Worm (Caenorhabditis elegans) whole organism, early embryonic: ENCODE data around the gene C54D10.5.

Source experiments
- B0310.2 ChIP-seq: sonication (generic microtip); optimal IDR thresholded peaks from 2 replicates; lab custom pipeline; 2016; ENCODE audit warnings: mild to moderate bottlenecking, missing genetic modification characterization, missing compliant biosample characterization
- F13C5.2 ChIP-seq: sonication (generic microtip); optimal IDR thresholded peaks from 2 replicates; lab custom pipeline; 2017; ENCODE audit warnings: mild to moderate bottlenecking, missing genetic modification characterization, inconsistent platforms, missing compliant biosample characterization
- aly-1 ChIP-seq: sonication (generic microtip); optimal IDR thresholded peaks from 2 replicates; lab custom pipeline; 2016; ENCODE audit warnings: missing genetic modification characterization, missing compliant biosample characterization
- ama-1 ChIP-seq: fragments of 150-350 bp; optimal IDR thresholded peaks from 2 replicates; lab custom pipeline; 2014
- ceh-13 ChIP-seq: fragments of 200-800 bp; sonication (Bioruptor generic); optimal IDR thresholded peaks from 2 replicates; lab custom pipeline; 2018; ENCODE audit warnings: mild to moderate bottlenecking, missing genetic modification characterization, missing compliant biosample characterization
- ceh-36 ChIP-seq: sonication (generic microtip); optimal IDR thresholded peaks from 2 replicates; lab custom pipeline; 2016; ENCODE audit warnings: missing genetic modification characterization, inconsistent platforms, missing compliant biosample characterization
- ets-7 ChIP-seq: sonication (generic microtip); optimal IDR thresholded peaks from 2 replicates; lab custom pipeline; 2016; ENCODE audit warnings: missing genotype, missing genetic modification characterization, missing compliant biosample characterization
- flt-1 ChIP-seq: fragments of 200-800 bp; sonication (Bioruptor generic); IDR thresholded peaks from 2 replicates; pipeline ENCODE4 v1.3.6; 2022; ENCODE audit warnings: missing genetic modification characterization, missing compliant biosample characterization
- hmbx-1 ChIP-seq: sonication (generic microtip); optimal IDR thresholded peaks from 2 replicates; lab custom pipeline; 2016; ENCODE audit warnings: mild to moderate bottlenecking, missing genetic modification characterization, missing compliant biosample characterization
- hmg-4 ChIP-seq: fragments of 200-800 bp; sonication (Bioruptor generic); optimal IDR thresholded peaks from 2 replicates; lab custom pipeline; 2018; ENCODE audit warnings: mild to moderate bottlenecking, missing genetic modification characterization, missing compliant biosample characterization
- hnd-1 ChIP-seq: sonication (generic microtip); optimal IDR thresholded peaks from 2 replicates; lab custom pipeline; 2016; ENCODE audit warnings: missing genetic modification characterization, missing compliant biosample characterization
- pes-1 ChIP-seq: fragments of 200-800 bp; sonication (Bioruptor generic); IDR thresholded peaks from 2 replicates; pipeline ENCODE4 v1.3.6; 2022; ENCODE audit warnings: missing genetic modification reagents, missing genetic modification characterization, missing compliant biosample characterization
- scrt-1 ChIP-seq: fragments of 200-800 bp; sonication (Bioruptor generic); IDR thresholded peaks from 2 replicates; pipeline ENCODE4 v1.3.6; 2022; ENCODE audit warnings: missing genetic modification characterization, missing compliant biosample characterization
- sea-1 ChIP-seq: fragments of 200-800 bp; sonication (Bioruptor generic); conservative IDR thresholded peaks from 2 replicates; pipeline ENCODE4 v1.3.6; 2022; ENCODE audit warnings: missing genetic modification characterization, missing compliant biosample characterization
- tbx-11 ChIP-seq: fragments of 200-800 bp; sonication (Bioruptor generic); IDR thresholded peaks from 2 replicates; pipeline ENCODE4 v1.3.6; 2022; ENCODE audit warnings: missing genetic modification characterization, missing compliant biosample characterization
- tbx-37 ChIP-seq: fragments of 200-800 bp; sonication (Bioruptor generic); conservative IDR thresholded peaks from 2 replicates; pipeline ENCODE4 v1.3.6; 2022; ENCODE audit warnings: missing genetic modification reagents, missing genetic modification characterization, missing compliant biosample characterization
- tra-4 ChIP-seq: sonication (generic microtip); optimal IDR thresholded peaks from 2 replicates; lab custom pipeline; 2017; ENCODE audit warnings: missing genetic modification characterization, missing compliant biosample characterization

C54D10.5 gene

DNA sequence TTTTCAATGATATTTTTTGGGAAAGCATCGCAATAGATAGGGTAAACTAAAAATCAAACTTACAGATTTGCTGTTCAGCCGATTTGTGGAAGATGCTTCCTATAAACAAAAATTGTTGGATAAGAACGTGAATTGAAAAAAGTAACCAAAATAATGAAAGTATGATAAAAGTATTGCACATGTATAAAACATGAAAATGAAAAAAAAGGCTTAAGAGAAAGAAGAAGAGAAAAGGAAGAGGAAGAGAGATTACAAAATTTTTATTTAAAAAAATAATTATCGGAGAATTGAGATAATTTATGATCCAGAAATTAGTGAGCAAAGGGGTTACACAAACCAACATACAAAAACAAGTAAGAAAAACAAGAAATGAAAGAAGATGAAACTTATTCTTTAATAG is 12.3 kb downstream of the C54D10.5 start, which contains the start of gene pals-37:
TSS of gene pals-37 (minus strand) at position 101 of the 400 bp plus-strand sequence.
- TF ChIP-seq ets-7 (tag; lab: Kevin White, UChicago) (no peak), hnd-1 (tag; lab: Kevin White, UChicago) (no peak), hmg-4 (GFP tag; lab: Kevin White, UChicago) (no peak)

DNA sequence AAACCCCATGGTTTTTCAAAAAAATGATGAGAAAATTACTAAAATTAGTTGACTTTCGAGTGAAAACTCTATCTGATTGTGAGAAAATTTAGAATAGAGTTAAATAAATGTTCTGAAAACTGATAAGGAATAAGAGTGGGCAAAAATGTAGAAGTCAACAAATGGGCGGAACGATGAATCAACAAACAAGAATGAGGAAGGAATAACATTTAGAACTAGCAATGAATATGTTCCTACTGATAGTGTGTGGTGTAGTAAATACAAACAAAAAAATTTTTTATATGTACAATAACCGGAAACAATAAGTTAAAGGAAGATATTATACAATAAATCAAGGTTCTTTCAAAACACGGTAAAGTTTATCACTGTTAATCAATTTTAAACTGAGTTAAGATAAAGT is 14.6 kb downstream of the C54D10.5 start, which contains the start of gene pals-39:
TSS of gene pals-39 (minus strand) at position 101 of the 400 bp plus-strand sequence.
- TF ChIP-seq ama-1 (no peak), ceh-36 (no peak), tbx-37 (GFP tag; lab: Robert Waterston, UW) (no peak), scrt-1 (GFP tag; lab: Robert Waterston, UW) (no peak), ets-7 (tag; lab: Kevin White, UChicago) (no peak), hnd-1 (tag; lab: Kevin White, UChicago) (no peak), tbx-11 (GFP tag; lab: Robert Waterston, UW) (no peak), hmg-4 (GFP tag; lab: Kevin White, UChicago) (no peak), aly-1 (tag; lab: Kevin White, UChicago) (no peak), B0310.2 (tag; lab: Kevin White, UChicago) (no peak)

DNA sequence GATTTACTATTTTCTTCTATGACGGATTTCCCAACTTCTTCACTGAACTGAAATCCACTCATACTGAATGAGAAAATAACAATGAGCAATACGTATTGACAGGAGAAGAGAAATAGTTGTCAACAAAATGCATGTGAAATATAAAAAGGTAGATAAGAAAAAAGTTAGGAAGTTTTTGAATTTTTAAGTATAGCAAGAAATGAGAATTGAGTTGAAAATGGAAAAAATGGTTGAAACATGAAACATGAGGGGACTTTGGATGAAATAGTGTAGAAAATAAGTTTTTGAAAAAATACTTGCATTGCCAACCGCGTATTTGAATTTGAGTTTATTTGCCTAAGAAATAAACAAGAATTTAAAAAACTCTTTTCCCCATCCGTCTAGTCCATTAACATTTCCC is 17.8 kb downstream of the C54D10.5 start, which contains the start of the genes pals-38 and C54D10.9:
TSS of gene pals-38 (minus strand) at position 101 of the 400 bp plus-strand sequence.
TSS of gene C54D10.9 (plus strand) at position 259 of the 400 bp plus-strand sequence.
- TF ChIP-seq ets-7 (tag; lab: Kevin White, UChicago) (no peak), flt-1 (GFP tag; lab: Robert Waterston, UW) (no peak), hmg-4 (GFP tag; lab: Kevin White, UChicago) (no peak), hmbx-1 (tag; lab: Kevin White, UChicago) (no peak), aly-1 (tag; lab: Kevin White, UChicago) (no peak), tbx-11 (GFP tag; lab: Robert Waterston, UW) (no peak), tbx-37 (GFP tag; lab: Robert Waterston, UW) (no peak), tra-4 (no peak), F13C5.2 (tag; lab: Kevin White, UChicago) (no peak), hnd-1 (tag; lab: Kevin White, UChicago) (no peak), sea-1 (GFP tag; lab: Robert Waterston, UW) (no peak), ceh-13 (no peak), scrt-1 (GFP tag; lab: Robert Waterston, UW) (no peak), B0310.2 (tag; lab: Kevin White, UChicago) (no peak), ceh-36 (no peak), pes-1 (no peak), ama-1 (no peak)

DNA sequence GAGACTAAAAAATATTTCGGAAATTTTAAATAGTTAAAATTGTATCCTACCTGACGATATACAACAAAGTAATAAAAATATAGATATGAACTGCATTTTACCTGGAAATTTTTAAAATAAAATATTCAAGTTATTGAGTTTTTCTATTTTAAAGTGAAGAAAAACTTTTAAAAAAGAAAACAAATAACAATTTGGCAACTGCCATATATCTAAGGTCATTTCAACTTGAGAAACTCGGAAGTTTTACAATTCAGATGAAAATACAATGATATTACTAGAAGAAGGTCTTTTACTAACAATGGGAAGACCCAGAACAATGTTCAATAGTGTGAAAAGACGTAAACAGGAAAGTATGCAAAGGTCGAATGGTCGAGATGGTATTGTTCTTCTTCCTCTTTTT is 20.8 kb downstream of the C54D10.5 start, which contains the start of gene C54D10.10:
TSS of gene C54D10.10 (minus strand) at position 101 of the 400 bp plus-strand sequence.
- TF ChIP-seq hmg-4 (GFP tag; lab: Kevin White, UChicago), result no peak
- TF ChIP-seq scrt-1 (GFP tag; lab: Robert Waterston, UW), result no peak
- no peak for TF ChIP-seq ama-1
- TF ChIP-seq ets-7 (tag; lab: Kevin White, UChicago), result no peak
- TF ChIP-seq ceh-13, result no peak
- no peak for TF ChIP-seq hnd-1 (tag; lab: Kevin White, UChicago)
- TF ChIP-seq hmbx-1 (tag; lab: Kevin White, UChicago), result no peak
- no peak for TF ChIP-seq tbx-11 (GFP tag; lab: Robert Waterston, UW)
- TF ChIP-seq F13C5.2 (tag; lab: Kevin White, UChicago), result no peak
- TF ChIP-seq tra-4, result no peak
- TF ChIP-seq sea-1 (GFP tag; lab: Robert Waterston, UW), result no peak
- no peak for TF ChIP-seq pes-1
- no peak for TF ChIP-seq B0310.2 (tag; lab: Kevin White, UChicago)
- TF ChIP-seq ceh-36, result no peak
- TF ChIP-seq aly-1 (tag; lab: Kevin White, UChicago), result no peak
- TF ChIP-seq flt-1 (GFP tag; lab: Robert Waterston, UW), result no peak
- no peak for TF ChIP-seq tbx-37 (GFP tag; lab: Robert Waterston, UW)

DNA sequence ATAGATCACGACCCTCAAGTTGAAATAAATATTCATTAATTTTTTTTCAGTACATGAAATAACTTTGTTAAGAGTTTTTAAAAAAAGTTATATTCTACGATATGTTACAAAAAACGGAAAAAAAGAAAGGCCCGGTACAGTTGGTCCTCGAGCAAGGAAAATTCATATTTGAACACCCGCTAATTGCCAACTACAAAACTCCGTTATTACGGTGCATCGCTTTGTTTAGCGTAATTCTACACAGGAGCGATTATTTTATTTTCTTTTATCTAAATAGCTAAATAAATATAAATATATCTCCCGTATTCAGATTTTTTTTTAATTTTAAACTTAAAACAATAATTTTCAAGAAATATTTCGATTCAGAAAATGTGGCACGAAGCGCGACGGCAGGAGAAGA is 21.3 kb downstream of the C54D10.5 start, which contains the start of gene F28C1.1:
TSS of gene F28C1.1 (plus strand) at position 365 of the 400 bp plus-strand sequence.
- no peak for TF ChIP-seq tbx-11 (GFP tag; lab: Robert Waterston, UW)
- peak; percentile 17 for TF ChIP-seq F13C5.2 (tag; lab: Kevin White, UChicago)

DNA sequence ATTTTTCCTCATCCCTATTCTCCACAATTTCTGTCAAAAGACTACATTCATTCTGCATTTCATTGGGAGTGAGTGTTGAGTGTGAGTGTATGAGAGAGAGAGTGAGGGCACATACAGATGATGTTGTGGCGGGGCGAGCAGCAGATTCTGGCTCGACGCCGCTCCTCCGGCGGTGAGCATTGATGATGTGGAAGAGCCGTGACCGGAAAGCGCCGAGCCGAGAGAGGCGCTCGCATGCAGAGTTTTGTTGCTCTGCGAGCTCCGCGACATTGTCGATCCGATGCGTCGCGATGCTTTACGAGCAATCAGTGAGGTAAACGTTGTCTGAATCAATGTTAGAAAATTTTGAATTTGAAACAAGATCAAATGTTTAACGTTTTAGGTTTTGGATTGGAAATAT is 26.6 kb downstream of the C54D10.5 start:
- TF ChIP-seq ceh-13, result no peak
- TF ChIP-seq hmg-4 (GFP tag; lab: Kevin White, UChicago), result no peak
- TF ChIP-seq tra-4, result no peak
- no peak for TF ChIP-seq pes-1
- TF ChIP-seq tbx-11 (GFP tag; lab: Robert Waterston, UW), result no peak
- TF ChIP-seq B0310.2 (tag; lab: Kevin White, UChicago), result no peak
- TF ChIP-seq F13C5.2 (tag; lab: Kevin White, UChicago), result no peak
- TF ChIP-seq tbx-37 (GFP tag; lab: Robert Waterston, UW), result no peak
- no peak for TF ChIP-seq sea-1 (GFP tag; lab: Robert Waterston, UW)
- TF ChIP-seq aly-1 (tag; lab: Kevin White, UChicago), result no peak
- no peak for TF ChIP-seq hmbx-1 (tag; lab: Kevin White, UChicago)

DNA sequence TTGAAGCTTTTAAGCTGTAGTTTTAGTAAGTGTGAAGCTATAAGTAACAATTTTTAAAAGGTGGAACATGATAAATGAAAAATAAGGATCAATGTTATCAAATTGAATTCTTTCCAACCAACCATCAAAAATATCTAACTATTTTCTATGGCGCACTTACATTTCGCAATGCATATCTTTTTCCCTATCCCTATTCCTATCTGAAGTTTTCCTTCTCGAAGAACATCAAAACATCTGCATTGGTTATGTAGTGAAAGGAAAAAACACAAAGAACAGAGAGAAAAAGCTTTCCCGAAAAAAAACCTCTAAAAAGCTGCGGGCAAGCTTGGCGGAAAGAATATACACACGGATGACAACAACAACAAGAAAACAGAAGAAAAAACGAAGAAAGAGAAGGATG is 31.4 kb downstream of the C54D10.5 start:
- no peak for TF ChIP-seq flt-1 (GFP tag; lab: Robert Waterston, UW)
- TF ChIP-seq B0310.2 (tag; lab: Kevin White, UChicago), result no peak
- no peak for TF ChIP-seq ama-1
- TF ChIP-seq aly-1 (tag; lab: Kevin White, UChicago), result no peak
- no peak for TF ChIP-seq ceh-13
- TF ChIP-seq tbx-11 (GFP tag; lab: Robert Waterston, UW), result no peak
- no peak for TF ChIP-seq ets-7 (tag; lab: Kevin White, UChicago)
- no peak for TF ChIP-seq hmbx-1 (tag; lab: Kevin White, UChicago)
- TF ChIP-seq ceh-36, result no peak
